Fruit fly (Drosophila melanogaster): ENCODE data around the gene NetA.

NetA gene

DNA sequence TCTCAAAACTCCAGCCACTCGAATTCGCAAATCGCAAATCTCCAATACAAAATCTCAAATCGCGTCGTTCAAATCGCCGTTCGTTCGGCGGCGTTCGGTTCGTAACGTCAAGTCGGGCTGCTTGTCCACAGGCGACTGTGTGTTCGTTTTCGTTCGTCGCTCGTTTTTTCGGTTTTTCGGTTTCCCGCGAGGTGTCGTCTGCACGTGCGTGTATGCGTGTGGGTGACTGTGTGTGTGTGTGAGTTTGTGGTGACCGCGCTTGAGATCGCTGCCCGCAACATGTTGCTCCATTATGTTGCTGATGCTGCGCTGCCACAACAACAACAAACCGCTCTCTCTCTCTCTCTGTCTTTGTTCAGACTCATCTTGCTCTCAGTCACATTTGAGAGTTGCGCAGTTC lies at the start of gene NetA:
Gene NetA, minus strand, starts transcription at position 238 of the 400 bp plus-strand sequence.
- TF ChIP-seq Jra (GFP tag; optimal IDR thresholded peaks at IDR 0.05) (no peak), Dif (GFP tag; optimal IDR thresholded peaks at IDR 0.05; ENCODE audit: partially characterized antibody) (no peak), dsf (GFP tag; optimal IDR thresholded peaks at IDR 0.05; ENCODE audit: borderline replicate concordance) (no peak), Vsx2 (GFP tag; optimal IDR thresholded peaks at IDR 0.05; ENCODE audit: partially characterized antibody) (no peak), CrebA (GFP tag; optimal IDR thresholded peaks at IDR 0.05; ENCODE audit: borderline replicate concordance) (no peak), psq (GFP tag; optimal IDR thresholded peaks at IDR 0.05) (no peak), sv (GFP tag; optimal IDR thresholded peaks at IDR 0.05) (no peak), dl (GFP tag; optimal IDR thresholded peaks at IDR 0.05; ENCODE audit: insufficient read depth in 1 of 2, partially characterized antibody in 2 of 2) (no peak), ey (GFP tag; optimal IDR thresholded peaks at IDR 0.05) (no peak), pan (optimal IDR thresholded peaks at IDR 0.05) (no peak), CG9705 (GFP tag; optimal IDR thresholded peaks at IDR 0.05) (no peak), dmrt93B (GFP tag; optimal IDR thresholded peaks at IDR 0.05) (no peak), OdsH (GFP tag; optimal IDR thresholded peaks at IDR 0.05) (no peak), foxo (GFP tag; optimal IDR thresholded peaks at IDR 0.05) (no peak), Myc (optimal IDR thresholded peaks at IDR 0.05) (no peak)

DNA sequence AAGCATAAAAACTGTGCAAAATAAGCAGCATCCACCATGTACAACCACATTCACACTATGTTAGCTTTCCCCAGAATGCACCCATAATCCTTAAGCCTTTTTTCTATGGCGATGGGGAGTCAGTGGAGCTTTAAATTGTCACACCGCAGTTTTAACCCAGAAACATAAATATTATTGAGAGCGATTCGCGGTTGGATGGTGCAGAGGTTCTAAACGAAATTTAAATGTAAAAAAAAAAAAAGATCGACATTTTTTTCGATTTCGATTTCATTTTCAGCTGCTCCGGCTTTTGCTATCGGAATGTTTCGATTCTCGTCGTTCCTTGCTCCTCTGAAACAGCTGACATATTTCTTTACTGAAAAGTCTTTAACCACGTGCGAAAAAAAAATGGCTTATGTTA lies 48.3 kb upstream of the NetA start, which contains the start of gene CG43088:
Gene CG43088, plus strand, starts transcription at position 301 of the 400 bp plus-strand sequence.
- TF ChIP-seq OdsH (GFP tag; optimal IDR thresholded peaks at IDR 0.05), result no peak
- no peak for TF ChIP-seq usp (GFP tag; optimal IDR thresholded peaks at IDR 0.05)
- no peak for TF ChIP-seq GATAd (GFP tag; optimal IDR thresholded peaks at IDR 0.05)
- no peak for TF ChIP-seq fru (GFP tag; optimal IDR thresholded peaks at IDR 0.05)

DNA sequence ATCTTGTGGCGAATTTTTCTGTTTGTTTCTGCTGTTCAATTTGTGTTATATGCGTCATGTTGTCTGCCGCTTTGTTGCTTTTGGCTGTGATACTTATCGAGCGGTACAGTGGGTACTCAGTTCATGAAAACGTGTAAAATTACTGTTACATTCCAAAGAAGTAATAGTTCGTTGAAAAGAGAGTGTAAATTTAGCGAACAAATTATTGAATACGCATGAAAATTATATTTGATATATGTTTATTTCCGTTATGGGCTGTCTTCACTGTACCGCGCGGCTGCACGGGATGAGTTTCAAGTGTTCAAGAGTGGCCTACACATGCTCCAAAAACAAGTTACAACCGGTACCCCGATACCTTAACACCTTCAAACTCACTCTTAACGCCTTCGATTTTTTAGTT lies 35.4 kb upstream of the NetA start:
- no peak for TF ChIP-seq Jra (GFP tag; optimal IDR thresholded peaks at IDR 0.05)
- TF ChIP-seq dsf (GFP tag; optimal IDR thresholded peaks at IDR 0.05; ENCODE audit: borderline replicate concordance), result no peak
- peak; percentile 74 for TF ChIP-seq CG9705 (GFP tag; optimal IDR thresholded peaks at IDR 0.05)
- TF ChIP-seq Hr78 (GFP tag; optimal IDR thresholded peaks at IDR 0.05), result no peak
- TF ChIP-seq Sp1 (GFP tag; optimal IDR thresholded peaks at IDR 0.05), result peak; percentile 69
- peak; percentile 43 for TF ChIP-seq tai (GFP tag; optimal IDR thresholded peaks at IDR 0.05)
- no peak for TF ChIP-seq GATAd (GFP tag; optimal IDR thresholded peaks at IDR 0.05)
- peak; percentile 58 for TF ChIP-seq woc (GFP tag; optimal IDR thresholded peaks at IDR 0.05)
- TF ChIP-seq Vsx2 (GFP tag; optimal IDR thresholded peaks at IDR 0.05; ENCODE audit: partially characterized antibody), result no peak
- TF ChIP-seq jim (GFP tag; optimal IDR thresholded peaks at IDR 0.05), result no peak
- TF ChIP-seq Abd-B (GFP tag; optimal IDR thresholded peaks at IDR 0.05), result no peak
- peak; percentile 66 for TF ChIP-seq rgr (GFP tag; optimal IDR thresholded peaks at IDR 0.05)
- TF ChIP-seq Hnf4 (GFP tag; optimal IDR thresholded peaks at IDR 0.05), result peak; percentile 80
- TF ChIP-seq HLH106 (tag; optimal IDR thresholded peaks at IDR 0.05), result peak; percentile 86
- TF ChIP-seq fru (GFP tag; optimal IDR thresholded peaks at IDR 0.05), result peak; percentile 86
- no peak for TF ChIP-seq lola (GFP tag; optimal IDR thresholded peaks at IDR 0.05)
- no peak for TF ChIP-seq Hr83 (GFP tag; optimal IDR thresholded peaks at IDR 0.05; ENCODE audit: poor library complexity, severe bottlenecking)
- TF ChIP-seq CrebA (GFP tag; optimal IDR thresholded peaks at IDR 0.05; ENCODE audit: borderline replicate concordance), result no peak
- peak; percentile 70 for TF ChIP-seq dmrt93B (GFP tag; optimal IDR thresholded peaks at IDR 0.05)
- TF ChIP-seq dl (GFP tag; optimal IDR thresholded peaks at IDR 0.05; ENCODE audit: insufficient read depth in 1 of 2, partially characterized antibody in 2 of 2), result no peak
- no peak for TF ChIP-seq Mio (GFP tag; optimal IDR thresholded peaks at IDR 0.05)
- TF ChIP-seq psq (GFP tag; optimal IDR thresholded peaks at IDR 0.05), result peak; percentile 60
- TF ChIP-seq Dfd (GFP tag; optimal IDR thresholded peaks at IDR 0.05), result no peak
- no peak for TF ChIP-seq pan (optimal IDR thresholded peaks at IDR 0.05)
- TF ChIP-seq br (GFP tag; optimal IDR thresholded peaks at IDR 0.05), result peak; percentile 68
- no peak for TF ChIP-seq Dif (GFP tag; optimal IDR thresholded peaks at IDR 0.05; ENCODE audit: partially characterized antibody)
- TF ChIP-seq Myc (optimal IDR thresholded peaks at IDR 0.05), result no peak
- peak; percentile 40 for TF ChIP-seq CG32264 (GFP tag; optimal IDR thresholded peaks at IDR 0.05)
- no peak for TF ChIP-seq Rel (GFP tag; optimal IDR thresholded peaks at IDR 0.05)
- peak; percentile 30 for TF ChIP-seq Rel (tag; optimal IDR thresholded peaks at IDR 0.05)
- peak; percentile 78 for TF ChIP-seq ey (GFP tag; optimal IDR thresholded peaks at IDR 0.05)
- no peak for TF ChIP-seq sv (GFP tag; optimal IDR thresholded peaks at IDR 0.05)
- TF ChIP-seq OdsH (GFP tag; optimal IDR thresholded peaks at IDR 0.05), result peak; percentile 51
- TF ChIP-seq usp (GFP tag; optimal IDR thresholded peaks at IDR 0.05), result no peak
- peak; percentile 62 for TF ChIP-seq sage (GFP tag; optimal IDR thresholded peaks at IDR 0.05)
- no peak for TF ChIP-seq N (GFP tag; optimal IDR thresholded peaks at IDR 0.05)
- TF ChIP-seq foxo (GFP tag; optimal IDR thresholded peaks at IDR 0.05), result peak in 1 of 2 experiments; percentile 86
- TF ChIP-seq brk (GFP tag; optimal IDR thresholded peaks at IDR 0.05), result no peak
- peak; percentile 83 for TF ChIP-seq h (GFP tag; optimal IDR thresholded peaks at IDR 0.05)
